Worm (Caenorhabditis elegans) whole organism, L2 larva: ENCODE results near the gene ZK856.19.

Source experiments
- aly-2 ChIP-seq: fragments of 150-350 bp; optimal IDR thresholded peaks from 2 replicates; lab custom pipeline; 2014; ENCODE audit warnings: missing biosample characterization, missing genetic modification characterization
- ceh-16 ChIP-seq: fragments of 150-350 bp; optimal IDR thresholded peaks from 2 replicates; lab custom pipeline; 2014; ENCODE audit warnings: missing biosample characterization, missing genetic modification characterization
- crh-2 ChIP-seq: sonication (generic microtip); optimal IDR thresholded peaks from 2 replicates; lab custom pipeline; 2017; ENCODE audit warnings: missing biosample characterization, missing genetic modification characterization
- elt-3 ChIP-seq: sonication (generic microtip); optimal IDR thresholded peaks from 2 replicates; lab custom pipeline; 2017; ENCODE audit warnings: missing biosample characterization, missing genetic modification characterization
- lsy-2 ChIP-seq, 2 experiments: fragments of 150-350 bp in 1 of 2; sonication (generic microtip) in 1 of 2; optimal IDR thresholded peaks; 2 replicates each; lab custom pipeline; 2014 to 2017; ENCODE audit warnings: missing biosample characterization in 2 of 2, missing genetic modification characterization in 2 of 2
- nhr-77 ChIP-seq: fragments of 150-350 bp; optimal IDR thresholded peaks from 2 replicates; lab custom pipeline; 2014; ENCODE audit warnings: missing biosample characterization, missing genetic modification characterization
- sem-4 ChIP-seq: fragments of 150-350 bp; optimal IDR thresholded peaks from 2 replicates; lab custom pipeline; 2014; ENCODE audit warnings: missing biosample characterization, missing genetic modification reagents, missing genetic modification characterization
- snpc-4 ChIP-seq: fragments of 150-350 bp; optimal IDR thresholded peaks from 2 replicates; lab custom pipeline; 2014; ENCODE audit warnings: missing biosample characterization, missing genetic modification characterization
- unc-39 ChIP-seq: fragments of 150-350 bp; optimal IDR thresholded peaks from 2 replicates; lab custom pipeline; 2014; ENCODE audit warnings: missing biosample characterization, missing genetic modification characterization

DNA sequence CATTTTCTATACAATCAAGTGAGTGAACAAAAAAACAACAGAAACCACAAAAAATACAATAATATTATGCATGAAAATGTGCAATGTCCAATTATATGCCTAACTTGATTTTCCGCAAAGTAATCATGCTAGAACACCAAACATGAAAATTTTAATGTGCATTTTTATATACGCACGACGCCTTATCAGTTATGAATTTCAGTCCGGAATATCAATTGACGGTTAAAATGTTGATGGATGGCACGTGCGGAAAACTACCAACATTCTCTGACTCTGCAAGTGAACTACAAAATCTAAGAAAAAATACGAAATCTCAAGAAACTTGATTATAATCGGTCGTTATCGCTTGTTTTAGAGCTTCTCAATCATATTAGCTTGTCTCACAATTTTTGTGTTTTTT lies 44.7 kb downstream of the ZK856.19 start:
- TF ChIP-seq aly-2 (tag; lab: Kevin White, UChicago): no peak
- no peak for TF ChIP-seq sem-4
- TF ChIP-seq crh-2 (tag; lab: Kevin White, UChicago): no peak
- no peak for TF ChIP-seq ceh-16 (tag; lab: Kevin White, UChicago)
- TF ChIP-seq elt-3 (tag; lab: Kevin White, UChicago): no peak
- TF ChIP-seq unc-39 (tag; lab: Kevin White, UChicago): no peak
- TF ChIP-seq snpc-4 (tag; lab: Kevin White, UChicago): no peak
- TF ChIP-seq nhr-77: no peak
- no peak for TF ChIP-seq lsy-2 (tag; optimal IDR thresholded peaks at IDR 0.05; lab: Kevin White, UChicago)
